Worm (Caenorhabditis elegans): ENCODE measurements around the gene C06A12.19.

C06A12.19 gene

DNA sequence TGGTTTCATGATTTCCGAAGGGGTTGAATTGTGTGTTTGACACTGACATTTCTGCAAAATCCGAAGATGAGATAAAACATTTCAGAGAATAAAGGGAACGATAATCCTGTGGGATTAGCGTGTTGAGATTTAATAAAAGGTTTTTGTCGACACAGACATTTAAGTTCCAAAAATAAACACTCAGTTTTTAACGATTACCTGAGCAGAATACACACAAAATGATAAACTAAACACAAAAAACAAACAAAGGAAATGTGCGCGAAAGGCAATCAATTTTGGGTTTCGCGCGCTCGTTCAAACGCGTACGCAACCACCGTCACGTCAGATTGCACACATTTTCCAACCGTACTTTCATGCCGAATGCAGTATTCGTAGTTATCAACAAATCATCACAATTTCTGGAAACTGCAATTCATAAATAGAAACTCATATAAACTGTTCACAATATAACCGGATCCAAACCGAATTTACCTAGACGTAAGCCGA lies 21.4 kb upstream of the C06A12.19 start, which contains the start of gene rif-1.1 (continued):
- TF ChIP-seq daf-16 (GFP tag; optimal IDR thresholded peaks at IDR 0.05) (no peak), daf-16 (tag; optimal IDR thresholded peaks at IDR 0.05) (peak; percentile 51), dmd-8 (GFP tag; IDR thresholded peaks at IDR 0.05) (no peak), nhr-6 (tag; optimal IDR thresholded peaks at IDR 0.05) (peak; percentile 1)

DNA sequence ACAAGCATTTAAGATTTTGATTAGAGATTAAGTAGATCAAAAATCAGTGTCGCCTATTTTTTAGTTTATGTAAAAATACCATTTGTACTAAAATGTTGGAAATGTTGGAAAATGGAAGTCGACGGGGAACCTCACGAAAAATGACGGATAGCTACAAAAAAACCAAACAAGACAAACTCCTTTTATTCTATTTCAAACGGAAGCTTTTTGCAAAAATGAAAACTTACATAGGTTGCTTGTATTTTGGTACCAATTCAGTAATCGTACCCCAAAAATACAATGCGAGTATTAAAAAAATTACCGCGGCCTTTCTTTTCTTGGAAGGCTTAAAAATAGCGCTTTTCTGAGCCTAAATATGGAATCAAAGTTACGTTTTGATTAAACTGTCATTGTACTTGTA lies 14.1 kb upstream of the C06A12.19 start:
- TF ChIP-seq jun-1 (tag; optimal IDR thresholded peaks at IDR 0.05) (no peak), unc-62 (GFP tag; optimal IDR thresholded peaks at IDR 0.05 in 1 of 2) (peak in 1 of 2 experiments; percentile 94), unc-62 (tag; optimal IDR thresholded peaks at IDR 0.05) (no peak), ZK337.2 (GFP tag; IDR thresholded peaks at IDR 0.05) (no peak), R02D3.7 (tag; optimal IDR thresholded peaks at IDR 0.05) (no peak), tra-1 (GFP tag; IDR thresholded peaks at IDR 0.05) (no peak)

DNA sequence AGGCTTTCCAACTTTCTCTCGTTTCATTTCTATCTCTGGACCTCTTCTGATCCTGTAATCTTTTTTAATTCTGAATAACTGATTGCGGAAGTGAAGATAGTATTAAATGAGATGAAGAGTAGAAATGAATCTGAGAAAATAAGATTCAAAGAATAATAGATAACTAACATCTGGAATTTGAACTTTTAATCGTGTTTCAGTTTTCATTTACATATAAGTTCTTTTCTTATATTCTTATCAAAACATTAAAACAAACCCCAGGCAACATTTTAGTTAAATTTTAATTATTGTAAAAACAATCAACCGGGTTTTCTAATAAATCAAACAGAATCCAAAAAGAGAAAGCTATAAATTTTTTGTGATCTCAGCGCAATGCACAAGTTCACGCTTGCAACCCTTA lies 13.3 kb upstream of the C06A12.19 start:
- peak; percentile 92 for TF ChIP-seq aha-1 (tag)
- no peak for TF ChIP-seq nhr-42 (GFP tag; IDR thresholded peaks at IDR 0.05)

DNA sequence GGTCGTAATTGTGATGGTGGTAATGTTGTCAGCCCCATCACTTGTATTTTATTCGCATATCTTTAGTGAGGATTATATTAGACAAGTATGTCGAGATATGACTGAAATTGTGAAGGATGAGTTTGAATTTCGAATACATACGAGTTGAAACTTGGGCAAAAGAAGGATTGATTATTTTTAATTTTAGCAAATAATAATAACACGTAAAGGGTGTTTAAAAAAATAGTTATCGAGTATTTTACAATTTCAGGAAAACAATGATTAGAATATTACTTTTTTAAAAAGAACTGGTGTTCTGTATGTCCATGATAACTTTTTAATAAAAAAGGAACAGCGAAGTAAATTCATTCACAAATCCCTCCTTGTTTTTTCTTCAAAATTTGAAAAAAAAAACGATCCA lies 10.5 kb upstream of the C06A12.19 start, which contains the start of gene F11E6.8:
Gene F11E6.8 (minus strand): TSS at position 101 of the 400 bp plus-strand sequence.
- no peak for TF ChIP-seq ces-1 (GFP tag; optimal IDR thresholded peaks at IDR 0.05)
- no peak for TF ChIP-seq arid-1 (GFP tag; conservative IDR thresholded peaks at IDR 0.05)
- TF ChIP-seq nhr-237 (tag; optimal IDR thresholded peaks at IDR 0.05) = no peak
- TF ChIP-seq lin-15B (tag; optimal IDR thresholded peaks at IDR 0.05) = no peak
- TF ChIP-seq ctbp-1 (GFP tag; IDR thresholded peaks at IDR 0.05) = no peak
- no peak for TF ChIP-seq set-16 (GFP tag; IDR thresholded peaks at IDR 0.05)
- no peak for TF ChIP-seq unc-39 (tag; optimal IDR thresholded peaks at IDR 0.05)
- TF ChIP-seq F44E2.7 (GFP tag; IDR thresholded peaks at IDR 0.05) = no peak
- no peak for TF ChIP-seq ceh-44 (GFP tag; IDR thresholded peaks at IDR 0.05)
- TF ChIP-seq nhr-42 (GFP tag; IDR thresholded peaks at IDR 0.05) = no peak

DNA sequence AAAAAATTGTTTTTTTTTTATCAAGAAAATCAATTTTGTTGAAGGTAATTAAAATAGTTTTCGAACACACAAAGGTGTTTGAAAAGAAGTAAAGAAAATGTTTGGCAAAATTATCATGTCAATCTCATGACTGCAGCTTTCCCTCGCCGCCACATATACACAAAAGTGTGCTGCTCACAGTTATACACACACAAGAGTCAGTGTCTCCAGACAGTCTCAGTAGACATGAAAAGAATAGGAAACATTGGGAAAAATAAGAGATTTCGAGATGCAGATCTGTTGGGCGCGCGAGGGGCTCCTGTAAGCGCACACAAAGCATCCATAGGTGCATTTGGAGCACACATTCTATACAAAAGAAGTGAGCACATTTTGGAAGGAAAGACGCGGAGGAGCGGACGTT lies 8.4 kb upstream of the C06A12.19 start:
- TF ChIP-seq nhr-25 (tag; optimal IDR thresholded peaks at IDR 0.05; ENCODE audit: borderline replicate concordance, insufficient read depth) (no peak), arid-1 (GFP tag; conservative IDR thresholded peaks at IDR 0.05) (no peak), daf-19 (GFP tag; conservative IDR thresholded peaks at IDR 0.05) (no peak), nhr-77 (tag; optimal IDR thresholded peaks at IDR 0.05) (no peak), mxl-2 (GFP tag; conservative IDR thresholded peaks at IDR 0.05) (no peak), lin-15B (tag; optimal IDR thresholded peaks at IDR 0.05) (no peak), dve-1 (tag; optimal IDR thresholded peaks at IDR 0.05; ENCODE audit: insufficient read depth) (peak; percentile 64), ceh-62 (tag; optimal IDR thresholded peaks at IDR 0.05) (no peak)

DNA sequence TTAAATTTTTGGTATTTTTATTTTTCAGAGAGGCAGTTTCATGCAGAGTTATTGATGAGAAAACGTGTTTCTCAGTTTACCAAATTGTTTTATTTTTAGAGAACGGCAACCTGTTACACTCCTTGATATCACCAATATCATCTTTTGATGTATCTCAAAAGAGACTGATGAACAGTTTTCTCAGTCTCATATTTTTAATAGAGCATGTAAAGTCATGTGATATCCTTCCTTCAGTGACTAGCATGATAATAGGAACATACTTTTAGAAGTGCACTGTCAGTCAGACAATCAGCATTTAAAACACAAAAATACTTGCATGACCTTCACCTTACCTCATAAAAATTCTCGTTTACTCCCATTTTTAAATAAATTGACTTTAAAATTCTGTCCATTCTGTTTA lies 2.6 kb upstream of the C06A12.19 start, which contains the start of gene F11E6.11:
Gene F11E6.11 (plus strand): TSS at position 325 of the 400 bp plus-strand sequence.
- peak; percentile 4 for TF ChIP-seq hlh-11 (tag; optimal IDR thresholded peaks at IDR 0.05)
- peak; percentile 23 for TF ChIP-seq nhr-28 (tag; optimal IDR thresholded peaks at IDR 0.05)
- peak in 1 of 2 experiments; percentile 20 for TF ChIP-seq mdl-1 (tag; optimal IDR thresholded peaks at IDR 0.05)
- peak; percentile 77 for TF ChIP-seq hlh-30 (tag; optimal IDR thresholded peaks at IDR 0.05; ENCODE audit: insufficient read depth)
- peak; percentile 40 for TF ChIP-seq dve-1 (tag; optimal IDR thresholded peaks at IDR 0.05; ENCODE audit: insufficient read depth)
- no peak for TF ChIP-seq nhr-25 (tag; optimal IDR thresholded peaks at IDR 0.05; ENCODE audit: borderline replicate concordance, insufficient read depth)

All from whole organism, L4 larva.